Fruit fly (Drosophila melanogaster): Measurements from ENCODE around the gene CG46280.

Gene CG46280

DNA sequence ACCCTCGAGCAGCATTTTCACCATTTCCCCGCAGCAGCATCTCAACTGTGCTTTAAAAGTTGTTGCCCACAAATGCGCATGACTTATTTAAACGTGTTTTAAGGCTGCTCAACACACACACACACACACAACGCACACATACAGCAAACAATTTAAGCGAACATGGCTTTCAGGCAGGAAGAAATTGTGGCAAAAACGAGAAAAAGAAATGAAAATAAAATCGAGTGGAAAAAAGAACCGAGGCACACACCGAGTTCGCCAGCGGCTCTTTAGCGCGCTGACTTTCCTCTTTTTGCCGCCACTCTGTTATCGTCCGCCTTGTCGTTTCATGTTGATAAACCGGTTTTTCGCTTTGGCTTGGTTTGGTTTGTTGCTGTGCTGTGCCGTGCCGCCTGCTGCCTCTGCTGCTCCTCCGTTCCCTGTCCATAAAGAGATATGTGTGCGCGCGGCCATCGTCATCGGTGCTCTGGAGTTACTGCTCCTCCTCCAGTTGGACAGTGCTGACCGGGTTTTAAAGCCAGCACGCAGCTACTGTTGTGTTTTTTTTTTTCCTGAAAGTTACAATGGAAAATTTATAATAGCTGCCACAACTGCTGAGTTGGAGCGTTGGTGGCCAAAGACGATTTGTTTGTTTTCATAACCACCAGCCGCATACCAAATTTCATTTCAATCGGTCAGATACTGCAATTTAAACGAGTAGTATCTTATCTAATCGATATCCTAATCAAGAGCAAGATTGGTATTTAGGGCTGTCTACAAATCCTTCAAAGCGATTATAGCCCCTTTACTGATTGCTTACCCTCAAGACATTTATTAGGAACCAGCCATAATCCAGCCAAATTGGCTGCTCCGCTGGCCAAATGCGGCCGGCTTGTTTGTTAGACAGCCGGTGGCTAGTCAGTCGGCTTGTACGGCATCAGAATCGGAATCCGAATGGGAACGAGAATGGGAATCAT lies 14.4 kb downstream of the CG46280 start (continued):
- TF ChIP-seq da (GFP tag; optimal IDR thresholded peaks at IDR 0.05) (no peak), E2f2 (GFP tag; IDR thresholded peaks at IDR 0.05) (peak; percentile 16; the same call in 1 of the 2 replicates), CG10431 (GFP tag; optimal IDR thresholded peaks at IDR 0.05) (no peak), CG12071 (GFP tag; optimal IDR thresholded peaks at IDR 0.05) (no peak), en (GFP tag; optimal IDR thresholded peaks at IDR 0.05) (peak; percentile 20), ac (GFP tag; optimal IDR thresholded peaks at IDR 0.05) (no peak), Oaz (GFP tag; IDR thresholded peaks at IDR 0.05) (no peak), Ravus (GFP tag; IDR thresholded peaks at IDR 0.05) (no peak), emc (GFP tag; optimal IDR thresholded peaks at IDR 0.05) (no peak), hbn (GFP tag; IDR thresholded peaks at IDR 0.05; ENCODE audit: partially characterized antibody) (no peak), tio (GFP tag; optimal IDR thresholded peaks at IDR 0.05) (no peak), CG11456 (GFP tag; IDR thresholded peaks at IDR 0.05) (no peak), Adf1 (GFP tag; IDR thresholded peaks at IDR 0.05) (peak; percentile 53), Bgb (GFP tag; IDR thresholded peaks at IDR 0.05; ENCODE audit: partially characterized antibody) (no peak), Optix (GFP tag; IDR thresholded peaks at IDR 0.05) (no peak), gt (GFP tag; IDR thresholded peaks at IDR 0.05) (no peak), CG10565 (GFP tag; optimal IDR thresholded peaks at IDR 0.05) (no peak), chinmo (GFP tag; IDR thresholded peaks at IDR 0.05; ENCODE audit: partially characterized antibody) (peak; percentile 64; the same call in 2 of the 4 replicates), slp2 (GFP tag; optimal IDR thresholded peaks at IDR 0.05) (no peak), CG7786 (GFP tag; optimal IDR thresholded peaks at IDR 0.05) (no peak), NC2α (GFP tag; optimal IDR thresholded peaks at IDR 0.05) (no peak), CG31441 (GFP tag; IDR thresholded peaks at IDR 0.05) (no peak), HLHmδ (GFP tag; optimal IDR thresholded peaks at IDR 0.05) (no peak), CG2129 (GFP tag; IDR thresholded peaks at IDR 0.05; ENCODE audit: partially characterized antibody) (no peak), CG1602 (GFP tag; optimal IDR thresholded peaks at IDR 0.05) (no peak), NFAT (GFP tag; IDR thresholded peaks at IDR 0.05) (no peak), Dfd (GFP tag; optimal IDR thresholded peaks at IDR 0.05) (no peak), Dek (tag; optimal IDR thresholded peaks at IDR 0.05) (no peak), klu (GFP tag; IDR thresholded peaks at IDR 0.05) (no peak), az2 (GFP tag; optimal IDR thresholded peaks at IDR 0.05) (no peak), dmrt99B (tag; optimal IDR thresholded peaks at IDR 0.05) (no peak), CG17385 (GFP tag; optimal IDR thresholded peaks at IDR 0.05) (peak; percentile 1), CG13287 (GFP tag; IDR thresholded peaks at IDR 0.05; ENCODE audit: partially characterized antibody) (no peak; the same call in 1 of the 2 replicates), CG9215 (GFP tag; IDR thresholded peaks at IDR 0.05) (no peak), Bteb2 (GFP tag; optimal IDR thresholded peaks at IDR 0.05) (no peak), cato (GFP tag; optimal IDR thresholded peaks at IDR 0.05; ENCODE audit: borderline replicate concordance) (no peak), CG6683 (GFP tag; optimal IDR thresholded peaks at IDR 0.05) (no peak), CG1529 (GFP tag; optimal IDR thresholded peaks at IDR 0.05) (no peak), hb (GFP tag; IDR thresholded peaks at IDR 0.05; ENCODE audit: partially characterized antibody) (no peak), CG15696 (tag; optimal IDR thresholded peaks at IDR 0.05) (no peak), wor (GFP tag; IDR thresholded peaks at IDR 0.05) (no peak), Side (GFP tag; optimal IDR thresholded peaks at IDR 0.05) (no peak), CG12744 (GFP tag; optimal IDR thresholded peaks at IDR 0.05) (no peak), CG14860 (GFP tag; IDR thresholded peaks at IDR 0.05; ENCODE audit: partially characterized antibody) (no peak), CG3847 (GFP tag; IDR thresholded peaks at IDR 0.05) (0 out of 2 replicates have a peak, but pooled peaks have one; percentile 15), hkb (optimal IDR thresholded peaks at IDR 0.05) (no peak), hkb (GFP tag; IDR thresholded peaks at IDR 0.05) (no peak), CG11093 (GFP tag; IDR thresholded peaks at IDR 0.05) (no peak), p53 (GFP tag; optimal IDR thresholded peaks at IDR 0.05) (no peak), HmgZ (tag; optimal IDR thresholded peaks at IDR 0.05) (no peak)

Data from whole organism, embryonic.